Fruit fly (Drosophila melanogaster): ENCODE results near the gene exex.

Gene exex

dm6 chr3L:7988828-7989673 is 41.1 kb downstream of the exex start (continued):
- TF ChIP-seq CG10979 (tag; optimal IDR thresholded peaks at IDR 0.05) (peak; percentile 92), TFAM (GFP tag; optimal IDR thresholded peaks at IDR 0.05) (peak; percentile 39), sens (GFP tag) (peak; percentile 97), mld (GFP tag; IDR thresholded peaks at IDR 0.05; ENCODE audit: partially characterized antibody) (no peak), Ssrp (tag; optimal IDR thresholded peaks at IDR 0.05) (peak; percentile 77), MBD-R2 (GFP tag; IDR thresholded peaks at IDR 0.05) (0 out of 2 replicates have a peak, but pooled peaks have one; percentile 12), Lhr (GFP tag; optimal IDR thresholded peaks at IDR 0.05) (peak; percentile 61), CG9817 (tag; optimal IDR thresholded peaks at IDR 0.05) (peak; percentile 20), en (GFP tag; optimal IDR thresholded peaks at IDR 0.05) (peak; percentile 17), lola (GFP tag; optimal IDR thresholded peaks at IDR 0.05) (peak in 1 of 3 experiments; percentile 92), CG2202 (tag; optimal IDR thresholded peaks at IDR 0.05) (peak; percentile 74), CG3838 (GFP tag; optimal IDR thresholded peaks at IDR 0.05) (no peak), CG8089 (GFP tag; optimal IDR thresholded peaks at IDR 0.05) (no peak), Spps (tag; optimal IDR thresholded peaks at IDR 0.05) (peak; percentile 80), Atf-2 (GFP tag; optimal IDR thresholded peaks at IDR 0.05) (peak; percentile 22), CG10959 (GFP tag; IDR thresholded peaks at IDR 0.05) (peak; percentile 80), chn (GFP tag; optimal IDR thresholded peaks at IDR 0.05) (peak; percentile 44), CG12219 (GFP tag; optimal IDR thresholded peaks at IDR 0.05) (peak; percentile 55), CG8924 (tag; optimal IDR thresholded peaks at IDR 0.05) (peak; percentile 71), Six4 (GFP tag; optimal IDR thresholded peaks at IDR 0.05) (peak; percentile 65), prd (optimal IDR thresholded peaks at IDR 0.05) (no peak), prd (GFP tag; IDR thresholded peaks at IDR 0.05) (peak; percentile 83), odd (GFP tag; optimal IDR thresholded peaks at IDR 0.05) (peak; percentile 23), CrebB (tag; optimal IDR thresholded peaks at IDR 0.05) (peak; percentile 8), stwl (tag; optimal IDR thresholded peaks at IDR 0.05) (peak; percentile 41), Fer1 (GFP tag; optimal IDR thresholded peaks at IDR 0.05) (peak; percentile 36), ken (GFP tag; IDR thresholded peaks at IDR 0.05) (peak; percentile 53; the same call in 1 of the 3 replicates), pzg (GFP tag; optimal IDR thresholded peaks at IDR 0.05) (no peak), crp (GFP tag; optimal IDR thresholded peaks at IDR 0.05) (no peak), CG2889 (GFP tag; IDR thresholded peaks at IDR 0.05) (no peak), CG15011 (GFP tag; optimal IDR thresholded peaks at IDR 0.05) (peak; percentile 15), CG7963 (GFP tag; IDR thresholded peaks at IDR 0.05; ENCODE audit: partially characterized antibody) (no peak), da (GFP tag; optimal IDR thresholded peaks at IDR 0.05) (no peak), schlank (tag; optimal IDR thresholded peaks at IDR 0.05) (no peak), cad (GFP tag; optimal IDR thresholded peaks at IDR 0.05) (no peak), ci (GFP tag; IDR thresholded peaks at IDR 0.05) (peak; percentile 43; the same call in 2 of the 3 replicates), CG10366 (GFP tag; IDR thresholded peaks at IDR 0.05) (no peak), CG18476 (GFP tag; optimal IDR thresholded peaks at IDR 0.05) (peak; percentile 62), Hey (tag; optimal IDR thresholded peaks at IDR 0.05) (no peak), Awh (GFP tag; IDR thresholded peaks at IDR 0.05) (peak; percentile 45; the same call in 1 of the 2 replicates), HmgZ (tag; optimal IDR thresholded peaks at IDR 0.05) (no peak), ERR (GFP tag; optimal IDR thresholded peaks at IDR 0.05) (no peak), CG31388 (GFP tag; optimal IDR thresholded peaks at IDR 0.05) (peak; percentile 11), CG11085 (GFP tag; IDR thresholded peaks at IDR 0.05) (no peak), CG2712 (tag; optimal IDR thresholded peaks at IDR 0.05) (peak; percentile 92), CG14710 (tag; optimal IDR thresholded peaks at IDR 0.05) (peak; percentile 92), CG6272 (GFP tag; IDR thresholded peaks at IDR 0.05) (no peak; the same call in 1 of the 2 replicates), BtbVII (GFP tag; optimal IDR thresholded peaks at IDR 0.05) (peak; percentile 27), Rfx (GFP tag; IDR thresholded peaks at IDR 0.05) (peak; percentile 48; the same call in 1 of the 2 replicates)

Measured in whole organism, embryonic.